Fruit fly (Drosophila melanogaster) whole organism, prepupa: Measurements from ENCODE around the gene Sry-alpha.

Experiments used
- CG15336 ChIP-seq: fragments of 200-800 bp; sonication (Bioruptor generic); IDR thresholded peaks from 2 replicates; pipeline ENCODE4 v1.3.6; 2022; ENCODE audit warnings: missing biosample characterization, missing genetic modification characterization
- CG31627 ChIP-seq: fragments of 200-800 bp; sonication (Bioruptor generic); optimal IDR thresholded peaks from 3 replicates; lab custom pipeline; 2016; ENCODE audit warnings: missing biosample characterization, missing genetic modification characterization
- achi ChIP-seq: fragments of 200-800 bp; sonication (Bioruptor generic); optimal IDR thresholded peaks from 3 replicates; lab custom pipeline; 2016; ENCODE audit warnings: missing biosample characterization, missing genetic modification characterization
- spab ChIP-seq: fragments of 200-800 bp; sonication (Bioruptor generic); optimal IDR thresholded peaks from 2 replicates; lab custom pipeline; 2017; ENCODE audit warnings: missing biosample characterization, mild to moderate bottlenecking, missing genetic modification characterization, missing genetic modification reagents

dm6 chr3R:30052455-30053046 lies 13.0 kb downstream of the Sry-alpha start, which contains the start of gene Jasper:
- no peak for TF ChIP-seq CG31627
- TF ChIP-seq spab (GFP tag; lab: Kevin White, UChicago) = no peak
- TF ChIP-seq achi (GFP tag; lab: Kevin White, UChicago) = no peak
- TF ChIP-seq CG15336 (GFP tag; lab: Robert Waterston, UW) = peak; percentile 15; the same call in 1 of the 2 replicates
